Worm (Caenorhabditis elegans) whole organism, young adult: Measurements from ENCODE around the gene glt-4.
A peak's percentile ranks its signal among the peaks of the same experiment; 100 is the strongest.

Experiments
- C06A6.2 ChIP-seq: fragments of 200-800 bp; sonication (Bioruptor generic); conservative IDR thresholded peaks from 2 replicates; pipeline ENCODE4 v1.3.6; 2022; ENCODE audit warnings: missing genetic modification characterization, missing compliant biosample characterization
- F22D6.2 ChIP-seq: sonication (generic microtip); optimal IDR thresholded peaks from 2 replicates; lab custom pipeline; 2016; ENCODE audit warnings: mild to moderate bottlenecking, missing genetic modification characterization, missing compliant biosample characterization
- F23B12.7 ChIP-seq: sonication (generic microtip); optimal IDR thresholded peaks from 2 replicates; lab custom pipeline; 2017; ENCODE audit warnings: missing genetic modification characterization, mild to moderate bottlenecking, missing compliant biosample characterization, antibody characterized with exemption, moderate library complexity; ENCODE audit not compliant: insufficient read depth
- F37B4.10 ChIP-seq: fragments of 200-800 bp; sonication (Bioruptor generic); IDR thresholded peaks from 2 replicates; pipeline ENCODE4 v1.3.6; 2022; ENCODE audit warnings: missing genetic modification characterization, missing compliant biosample characterization
- F52B5.7 ChIP-seq: sonication (generic microtip); optimal IDR thresholded peaks from 2 replicates; lab custom pipeline; 2016; ENCODE audit warnings: mild to moderate bottlenecking, missing genetic modification characterization, missing compliant biosample characterization
- F55B11.4 ChIP-seq: sonication (generic microtip); optimal IDR thresholded peaks from 2 replicates; lab custom pipeline; 2016; ENCODE audit warnings: missing compliant biosample characterization, missing genetic modification characterization, borderline replicate concordance; ENCODE audit not compliant: insufficient read depth
- F57C9.4 ChIP-seq: sonication (generic microtip); optimal IDR thresholded peaks from 2 replicates; lab custom pipeline; 2017; ENCODE audit warnings: mild to moderate bottlenecking, missing genetic modification characterization, missing compliant biosample characterization
- K12H6.12 ChIP-seq: fragments of 200-800 bp; sonication (Bioruptor generic); optimal IDR thresholded peaks from 2 replicates; lab custom pipeline; 2018; ENCODE audit warnings: mild to moderate bottlenecking, missing genetic modification characterization, missing compliant biosample characterization
- T26A5.8 ChIP-seq: sonication (generic microtip); optimal IDR thresholded peaks from 2 replicates; lab custom pipeline; 2016; ENCODE audit warnings: missing genetic modification characterization, missing compliant biosample characterization
- Y56A3A.18 ChIP-seq: fragments of 200-800 bp; sonication (Bioruptor generic); IDR thresholded peaks from 2 replicates; pipeline ENCODE4 v1.3.6; 2022; ENCODE audit warnings: missing genetic modification reagents, missing genetic modification characterization, missing compliant biosample characterization
- Y67H2A.10 ChIP-seq: fragments of 200-800 bp; sonication (Bioruptor generic); conservative IDR thresholded peaks from 2 replicates; pipeline ENCODE4 v1.3.6; 2022; ENCODE audit warnings: missing genetic modification reagents, missing genetic modification characterization, missing compliant biosample characterization
- ZK185.1 ChIP-seq: sonication (generic microtip); optimal IDR thresholded peaks from 2 replicates; lab custom pipeline; 2016; ENCODE audit warnings: mild to moderate bottlenecking, missing genetic modification characterization, missing compliant biosample characterization; ENCODE audit not compliant: poor library complexity, severe bottlenecking
- akir-1 ChIP-seq: fragments of 200-800 bp; sonication (Bioruptor generic); optimal IDR thresholded peaks from 2 replicates; lab custom pipeline; 2018; ENCODE audit warnings: mild to moderate bottlenecking, missing genetic modification characterization, moderate library complexity, missing compliant biosample characterization
- aptf-2 ChIP-seq: fragments of 200-800 bp; sonication (Bioruptor generic); conservative IDR thresholded peaks from 2 replicates; pipeline ENCODE4 v1.3.6; 2022; ENCODE audit warnings: missing genetic modification reagents, missing genetic modification characterization, missing compliant biosample characterization
- aptf-3 ChIP-seq: fragments of 200-800 bp; sonication (Bioruptor generic); IDR thresholded peaks from 2 replicates; pipeline ENCODE4 v1.3.6; 2022; ENCODE audit warnings: missing genetic modification characterization, missing compliant biosample characterization
- atf-7 ChIP-seq: sonication (generic microtip); optimal IDR thresholded peaks from 2 replicates; lab custom pipeline; 2017; ENCODE audit warnings: mild to moderate bottlenecking, missing genetic modification characterization, missing compliant biosample characterization
- athp-1 ChIP-seq: sonication (generic microtip); optimal IDR thresholded peaks from 2 replicates; lab custom pipeline; 2017; ENCODE audit warnings: mild to moderate bottlenecking, missing genetic modification characterization, missing compliant biosample characterization
- attf-5 ChIP-seq: fragments of 200-800 bp; sonication (Bioruptor generic); optimal IDR thresholded peaks from 2 replicates; lab custom pipeline; 2018; ENCODE audit warnings: mild to moderate bottlenecking, missing genetic modification characterization, missing compliant biosample characterization
- ceh-100 ChIP-seq: fragments of 200-800 bp; sonication (Bioruptor generic); IDR thresholded peaks from 2 replicates; pipeline ENCODE4 v1.3.6; 2022; ENCODE audit warnings: missing genetic modification reagents, missing genetic modification characterization, missing compliant biosample characterization
- ceh-91 ChIP-seq: fragments of 200-800 bp; sonication (Bioruptor generic); IDR thresholded peaks from 2 replicates; pipeline ENCODE4 v1.3.6; 2022; ENCODE audit warnings: missing genetic modification reagents, missing genetic modification characterization, missing compliant biosample characterization
- dox-1 ChIP-seq: fragments of 200-800 bp; sonication (Bioruptor generic); IDR thresholded peaks from 2 replicates; pipeline ENCODE4 v1.3.6; 2022; ENCODE audit warnings: missing genetic modification reagents, missing genetic modification characterization, missing compliant biosample characterization
- egl-44 ChIP-seq: fragments of 200-800 bp; sonication (Bioruptor generic); IDR thresholded peaks from 2 replicates; pipeline ENCODE4 v1.3.6; 2022; ENCODE audit warnings: missing genetic modification reagents, missing genetic modification characterization, missing compliant biosample characterization
- ekl-4 ChIP-seq: fragments of 200-800 bp; sonication (Bioruptor generic); IDR thresholded peaks from 2 replicates; pipeline ENCODE4 v1.3.6; 2022; ENCODE audit warnings: missing genetic modification reagents, missing genetic modification characterization, missing compliant biosample characterization
- hlh-12 ChIP-seq: sonication (generic microtip); optimal IDR thresholded peaks from 2 replicates; lab custom pipeline; 2016; ENCODE audit warnings: missing genetic modification characterization, missing compliant biosample characterization
- hlh-26 ChIP-seq: fragments of 200-800 bp; sonication (Bioruptor generic); conservative IDR thresholded peaks from 2 replicates; pipeline ENCODE4 v1.3.6; 2022; ENCODE audit warnings: missing genetic modification reagents, missing genetic modification characterization, missing compliant biosample characterization
- hmg-20 ChIP-seq: fragments of 200-800 bp; sonication (Bioruptor generic); IDR thresholded peaks from 2 replicates; pipeline ENCODE4 v1.3.6; 2022; ENCODE audit warnings: missing genetic modification reagents, missing genetic modification characterization, missing compliant biosample characterization
- let-526 ChIP-seq: fragments of 200-800 bp; sonication (Bioruptor generic); IDR thresholded peaks from 2 replicates; pipeline ENCODE4 v1.3.6; 2022; ENCODE audit warnings: missing genetic modification reagents, missing genetic modification characterization, missing compliant biosample characterization
- lin-54 ChIP-seq: fragments of 200-800 bp; sonication (Bioruptor generic); optimal IDR thresholded peaks from 2 replicates; lab custom pipeline; 2018; ENCODE audit warnings: mild to moderate bottlenecking, missing genetic modification characterization, missing compliant biosample characterization
- lir-1 ChIP-seq: fragments of 200-800 bp; sonication (Bioruptor generic); conservative IDR thresholded peaks from 2 replicates; pipeline ENCODE4 v1.3.6; 2022; ENCODE audit warnings: missing genetic modification reagents, missing genetic modification characterization, missing compliant biosample characterization
- lsy-27 ChIP-seq: sonication (generic microtip); optimal IDR thresholded peaks from 2 replicates; lab custom pipeline; 2017; ENCODE audit warnings: missing genetic modification characterization, mild to moderate bottlenecking, missing compliant biosample characterization, antibody characterized with exemption, missing genotype, borderline replicate concordance; ENCODE audit not compliant: insufficient read depth
- madf-3 ChIP-seq: fragments of 200-800 bp; sonication (Bioruptor generic); IDR thresholded peaks from 2 replicates; pipeline ENCODE4 v1.3.6; 2022; ENCODE audit warnings: missing genetic modification reagents, missing genetic modification characterization, missing compliant biosample characterization
- madf-6 ChIP-seq: fragments of 200-800 bp; sonication (Bioruptor generic); IDR thresholded peaks from 2 replicates; pipeline ENCODE4 v1.3.6; 2022; ENCODE audit warnings: missing genetic modification reagents, missing genetic modification characterization, missing compliant biosample characterization
- mes-4 ChIP-seq: sonication (generic microtip); optimal IDR thresholded peaks from 2 replicates; lab custom pipeline; 2016; ENCODE audit warnings: missing genotype, missing genetic modification characterization, missing compliant biosample characterization
- mxl-1 ChIP-seq: sonication (generic microtip); optimal IDR thresholded peaks from 2 replicates; lab custom pipeline; 2016; ENCODE audit warnings: missing genetic modification characterization, missing compliant biosample characterization
- nfya-1 ChIP-seq: sonication (generic microtip); optimal IDR thresholded peaks from 2 replicates; lab custom pipeline; 2017; ENCODE audit warnings: antibody characterized with exemption, missing compliant biosample characterization, missing genetic modification characterization, borderline replicate concordance; ENCODE audit not compliant: insufficient read depth
- nfyb-1 ChIP-seq: fragments of 200-800 bp; sonication (Bioruptor generic); IDR thresholded peaks from 2 replicates; pipeline ENCODE4 v1.3.6; 2022; ENCODE audit warnings: missing genetic modification reagents, missing genetic modification characterization, missing compliant biosample characterization
- rpc-1 ChIP-seq, 2 experiments: fragments of 150-350 bp in 1 of 2; sonication (generic microtip) in 1 of 2; optimal IDR thresholded peaks; 2 replicates each; lab custom pipeline; 2014 to 2018; ENCODE audit warnings: missing biosample characterization in 1 of 2, missing genetic modification characterization in 1 of 2, missing genetic modification reagents in 1 of 2, missing genotype in 1 of 2
- snpc-1.3 ChIP-seq: sonication (generic microtip); optimal IDR thresholded peaks from 2 replicates; lab custom pipeline; 2017; ENCODE audit warnings: missing genetic modification characterization, mild to moderate bottlenecking, missing compliant biosample characterization, antibody characterized with exemption, moderate library complexity, missing genotype, missing genetic modification reagents; ENCODE audit not compliant: insufficient read depth
- tlf-1 ChIP-seq: fragments of 200-800 bp; sonication (Bioruptor generic); optimal IDR thresholded peaks from 2 replicates; lab custom pipeline; 2018; ENCODE audit warnings: mild to moderate bottlenecking, missing genetic modification characterization, missing compliant biosample characterization
- unc-62 ChIP-seq: fragments of 150-350 bp; optimal IDR thresholded peaks from 2 replicates; lab custom pipeline; 2014; ENCODE audit warnings: missing biosample characterization, missing genetic modification reagents, missing genetic modification characterization
- zfh-2 ChIP-seq: fragments of 200-800 bp; sonication (Bioruptor generic); conservative IDR thresholded peaks from 2 replicates; pipeline ENCODE4 v1.3.6; 2022; ENCODE audit warnings: missing genetic modification reagents, missing genetic modification characterization, missing compliant biosample characterization
- ztf-18 ChIP-seq: sonication (generic microtip); optimal IDR thresholded peaks from 2 replicates; lab custom pipeline; 2016; ENCODE audit warnings: missing genotype, mild to moderate bottlenecking, missing genetic modification characterization, missing compliant biosample characterization
- ztf-25 ChIP-seq: fragments of 200-800 bp; sonication (Bioruptor generic); IDR thresholded peaks from 2 replicates; pipeline ENCODE4 v1.3.6; 2022; ENCODE audit warnings: missing genetic modification reagents, missing genetic modification characterization, missing compliant biosample characterization
- ztf-26 ChIP-seq: sonication (generic microtip); optimal IDR thresholded peaks from 2 replicates; lab custom pipeline; 2017; ENCODE audit warnings: missing genetic modification characterization, missing compliant biosample characterization
- ztf-3 ChIP-seq: fragments of 200-800 bp; sonication (Bioruptor generic); optimal IDR thresholded peaks from 2 replicates; lab custom pipeline; 2018; ENCODE audit warnings: mild to moderate bottlenecking, missing genetic modification characterization, missing compliant biosample characterization

Gene glt-4

DNA sequence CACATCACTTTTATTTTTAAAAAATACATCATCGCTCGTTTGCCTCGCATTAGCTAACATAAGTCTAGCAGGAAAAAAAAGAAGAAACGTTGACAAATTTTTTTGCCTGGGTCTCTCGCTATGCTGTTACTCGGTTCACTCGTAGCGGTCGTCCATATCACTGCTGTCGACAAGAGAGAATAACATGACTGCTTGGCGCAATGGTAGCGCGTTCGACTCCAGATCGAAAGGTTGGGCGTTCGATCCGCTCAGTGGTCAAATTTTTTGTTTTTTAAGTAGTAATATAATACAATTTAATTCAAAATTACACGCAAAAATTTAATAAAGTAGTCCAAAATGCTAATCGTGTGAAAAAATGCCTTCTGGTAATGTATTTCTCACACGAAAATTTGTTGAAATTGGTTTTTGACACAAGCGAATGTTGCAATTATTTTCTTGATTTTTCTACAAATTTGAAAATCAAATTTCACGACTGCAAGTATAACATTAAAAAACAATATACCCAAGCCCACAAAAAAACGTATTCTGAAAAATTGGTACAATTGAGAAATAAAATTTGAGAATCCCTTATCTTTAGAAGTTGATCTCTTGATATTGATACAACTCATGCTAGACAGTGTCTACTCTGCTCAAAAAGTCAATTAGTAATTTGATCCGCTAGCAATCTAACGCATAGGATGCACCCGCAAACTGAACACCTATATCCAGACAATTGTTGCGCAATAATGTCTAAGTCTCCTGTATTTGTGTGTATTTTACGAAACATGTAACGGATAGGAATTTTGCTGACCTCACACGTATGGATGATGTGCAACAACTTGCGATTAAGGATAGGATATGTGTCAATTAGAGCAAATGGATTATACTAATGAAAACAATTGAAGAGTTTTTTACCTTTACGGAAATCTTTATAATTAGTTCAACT is 31.8 kb upstream of the glt-4 start (continued):
- TF ChIP-seq lir-1 (GFP tag; lab: Robert Waterston, UW) (peak; percentile 35), akir-1 (GFP tag; lab: Kevin White, UChicago) (peak; percentile 9), lin-54 (GFP tag; lab: Kevin White, UChicago) (no peak), ztf-3 (peak; percentile 32), nfyb-1 (GFP tag; lab: Robert Waterston, UW) (peak; percentile 88), ceh-91 (GFP tag; lab: Robert Waterston, UW) (no peak), atf-7 (peak; percentile 10), F52B5.7 (tag; lab: Kevin White, UChicago) (no peak), dox-1 (no peak; the same call in 1 of the 2 replicates), zfh-2 (no peak), lsy-27 (tag; lab: Kevin White, UChicago) (peak; percentile 13), athp-1 (tag; lab: Kevin White, UChicago) (peak; percentile 6), hlh-26 (no peak), let-526 (GFP tag; lab: Robert Waterston, UW) (peak; percentile 53; the same call in 1 of the 2 replicates), ceh-100 (GFP tag; lab: Robert Waterston, UW) (peak; percentile 21; the same call in 1 of the 2 replicates), F37B4.10 (GFP tag; lab: Robert Waterston, UW) (no peak), hmg-20 (GFP tag; lab: Robert Waterston, UW) (no peak), ztf-26 (tag; lab: Kevin White, UChicago) (peak; percentile 57), egl-44 (GFP tag; lab: Robert Waterston, UW) (peak; percentile 78; the same call in 1 of the 2 replicates), Y67H2A.10 (no peak), ztf-25 (0 out of 2 replicates have a peak, but pooled peaks have one; percentile 55), F23B12.7 (tag; lab: Kevin White, UChicago) (peak; percentile 85), ekl-4 (0 out of 2 replicates have a peak, but pooled peaks have one; percentile 27), madf-6 (GFP tag; lab: Robert Waterston, UW) (no peak), attf-5 (GFP tag; lab: Kevin White, UChicago) (peak; percentile 42), F57C9.4 (no peak), snpc-1.3 (peak; percentile 85), F22D6.2 (tag; lab: Kevin White, UChicago) (no peak), hlh-12 (peak; percentile 41), Y56A3A.18 (GFP tag; lab: Robert Waterston, UW) (no peak; the same call in 1 of the 2 replicates), mes-4 (tag; lab: Kevin White, UChicago) (peak; percentile 59), aptf-3 (GFP tag; lab: Robert Waterston, UW) (peak; percentile 75; the same call in 1 of the 2 replicates), tlf-1 (no peak), nfya-1 (tag; lab: Kevin White, UChicago) (no peak), rpc-1 (optimal IDR thresholded peaks at IDR 0.05; lab: Kevin White, UChicago) (peak; percentile 89), rpc-1 (tag; optimal IDR thresholded peaks at IDR 0.05; lab: Kevin White, UChicago) (peak; percentile 95), T26A5.8 (peak; percentile 66), aptf-2 (GFP tag; lab: Robert Waterston, UW) (no peak), madf-3 (GFP tag; lab: Robert Waterston, UW) (no peak), mxl-1 (peak; percentile 56), K12H6.12 (tag; lab: Kevin White, UChicago) (peak; percentile 47), F55B11.4 (tag; lab: Kevin White, UChicago) (no peak), ztf-18 (tag; lab: Kevin White, UChicago) (peak; percentile 62), C06A6.2 (GFP tag; lab: Robert Waterston, UW) (no peak), ZK185.1 (peak; percentile 67), unc-62 (no peak)
